Worm (Caenorhabditis elegans): ENCODE data around the gene tiar-2.

DNA sequence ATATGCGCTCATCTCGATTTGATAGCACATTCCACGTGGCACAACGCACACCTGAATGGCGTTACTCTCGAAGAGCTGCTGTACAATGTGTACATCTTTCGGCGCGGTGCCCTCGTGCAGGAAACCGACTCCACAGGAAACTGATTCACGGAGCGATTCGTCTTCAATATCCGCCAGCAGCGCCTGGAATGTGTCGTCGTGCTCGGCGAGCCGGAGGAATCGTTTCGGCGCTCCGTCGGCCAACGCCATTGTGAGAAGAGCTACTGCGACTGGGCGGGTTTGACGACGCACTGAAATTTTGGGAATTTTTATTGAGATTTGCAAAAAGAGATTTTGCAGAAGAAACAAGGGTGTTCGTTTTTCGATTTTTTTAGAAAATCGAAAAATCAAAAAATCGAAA is 38.5 kb upstream of the tiar-2 start:
- TF ChIP-seq nhr-232 (tag; optimal IDR thresholded peaks at IDR 0.05) (no peak), odd-2 (tag; optimal IDR thresholded peaks at IDR 0.05) (no peak)

Data from whole organism, late embryonic.